Worm (Caenorhabditis elegans): ENCODE data around the gene nex-3.

nex-3 gene

ce11 chrIII:4470793-4471192 lies 28.9 kb downstream of the nex-3 start (continued):
- TF ChIP-seq Y95B8A.8 (GFP tag; IDR thresholded peaks at IDR 0.05) (no peak), tbp1 (GFP tag; optimal IDR thresholded peaks at IDR 0.05) (peak; percentile 97), ztf-3 (GFP tag; optimal IDR thresholded peaks at IDR 0.05) (no peak), let-526 (GFP tag; IDR thresholded peaks at IDR 0.05) (peak; percentile 67; the same call in 1 of the 2 replicates), mcd-1 (GFP tag; IDR thresholded peaks at IDR 0.05) (peak; percentile 70), Y53G8AR.9 (GFP tag; conservative IDR thresholded peaks at IDR 0.05) (peak; percentile 67; the same call in 1 of the 2 replicates), dpl-1 (GFP tag; optimal IDR thresholded peaks at IDR 0.05) (no peak), nfyb-1 (GFP tag; IDR thresholded peaks at IDR 0.05) (peak; percentile 84), him-1 (tag; optimal IDR thresholded peaks at IDR 0.05) (peak; percentile 97), die-1 (tag; optimal IDR thresholded peaks at IDR 0.05) (peak; percentile 80), egrh-3 (GFP tag; IDR thresholded peaks at IDR 0.05) (no peak; the same call in 1 of the 2 replicates), K12H6.12 (tag; optimal IDR thresholded peaks at IDR 0.05) (no peak), C06A6.2 (GFP tag; conservative IDR thresholded peaks at IDR 0.05) (peak; percentile 73), ceh-79 (tag; optimal IDR thresholded peaks at IDR 0.05) (peak; percentile 70), B0261.1 (tag; optimal IDR thresholded peaks at IDR 0.05) (peak; percentile 93), F39B2.1 (GFP tag; IDR thresholded peaks at IDR 0.05) (no peak), F49E8.2 (tag; optimal IDR thresholded peaks at IDR 0.05; ENCODE audit: insufficient read depth) (peak; percentile 75), snpc-3.4 (tag; optimal IDR thresholded peaks at IDR 0.05) (no peak), ztf-22 (GFP tag; optimal IDR thresholded peaks at IDR 0.05) (peak; percentile 48), F10E7.11 (tag; optimal IDR thresholded peaks at IDR 0.05) (peak; percentile 73), chd-7 (tag; optimal IDR thresholded peaks at IDR 0.05) (peak; percentile 64), nhr-80 (tag; optimal IDR thresholded peaks at IDR 0.05) (peak; percentile 14), let-607 (tag; optimal IDR thresholded peaks at IDR 0.05) (peak; percentile 55 to 67), ceh-100 (GFP tag; IDR thresholded peaks at IDR 0.05) (peak; percentile 61), hlh-12 (tag; optimal IDR thresholded peaks at IDR 0.05) (no peak), gei-17 (GFP tag; optimal IDR thresholded peaks at IDR 0.05) (no peak), ztf-18 (tag; optimal IDR thresholded peaks at IDR 0.05) (peak; percentile 73), mxl-1 (tag; optimal IDR thresholded peaks at IDR 0.05) (peak; percentile 78), pbrm-1 (GFP tag; IDR thresholded peaks at IDR 0.05) (peak; percentile 84), snpc-4 (GFP tag; optimal IDR thresholded peaks at IDR 0.05) (no peak), snpc-4 (tag; optimal IDR thresholded peaks at IDR 0.05) (peak in 3 of 4 experiments; percentile 67 to 77 (median 75)), B0035.1 (tag; optimal IDR thresholded peaks at IDR 0.05) (peak; percentile 80), Y56A3A.18 (GFP tag; IDR thresholded peaks at IDR 0.05) (peak; percentile 78; the same call in 1 of the 2 replicates), aptf-2 (GFP tag; conservative IDR thresholded peaks at IDR 0.05) (no peak), snpc-1.1 (tag; optimal IDR thresholded peaks at IDR 0.05; ENCODE audit: insufficient read depth) (no peak), unc-130 (GFP tag; optimal IDR thresholded peaks at IDR 0.05) (peak; percentile 73), zfh-2 (GFP tag; conservative IDR thresholded peaks at IDR 0.05) (no peak), nhr-120 (GFP tag; IDR thresholded peaks at IDR 0.05) (no peak), tbx-9 (tag; optimal IDR thresholded peaks at IDR 0.05; ENCODE audit: borderline replicate concordance) (no peak), F57A8.1 (GFP tag; optimal IDR thresholded peaks at IDR 0.05) (no peak), F37B4.10 (GFP tag; IDR thresholded peaks at IDR 0.05) (no peak), cebp-1 (GFP tag; IDR thresholded peaks at IDR 0.05) (no peak), cebp-1 (tag; optimal IDR thresholded peaks at IDR 0.05) (peak; percentile 72), ceh-58 (GFP tag; IDR thresholded peaks at IDR 0.05) (no peak), C17E4.6 (GFP tag; IDR thresholded peaks at IDR 0.05) (0 out of 2 replicates have a peak, but pooled peaks have one; percentile 36), atf-7 (tag; optimal IDR thresholded peaks at IDR 0.05) (peak; percentile 72), bed-1 (GFP tag; IDR thresholded peaks at IDR 0.05) (peak; percentile 24; the same call in 1 of the 2 replicates), dox-1 (GFP tag; IDR thresholded peaks at IDR 0.05) (peak; percentile 83), fkh-3 (tag; optimal IDR thresholded peaks at IDR 0.05) (peak; percentile 75)
